Worm (Caenorhabditis elegans): ENCODE measurements around the gene F17C11.26.

Gene F17C11.26

DNA sequence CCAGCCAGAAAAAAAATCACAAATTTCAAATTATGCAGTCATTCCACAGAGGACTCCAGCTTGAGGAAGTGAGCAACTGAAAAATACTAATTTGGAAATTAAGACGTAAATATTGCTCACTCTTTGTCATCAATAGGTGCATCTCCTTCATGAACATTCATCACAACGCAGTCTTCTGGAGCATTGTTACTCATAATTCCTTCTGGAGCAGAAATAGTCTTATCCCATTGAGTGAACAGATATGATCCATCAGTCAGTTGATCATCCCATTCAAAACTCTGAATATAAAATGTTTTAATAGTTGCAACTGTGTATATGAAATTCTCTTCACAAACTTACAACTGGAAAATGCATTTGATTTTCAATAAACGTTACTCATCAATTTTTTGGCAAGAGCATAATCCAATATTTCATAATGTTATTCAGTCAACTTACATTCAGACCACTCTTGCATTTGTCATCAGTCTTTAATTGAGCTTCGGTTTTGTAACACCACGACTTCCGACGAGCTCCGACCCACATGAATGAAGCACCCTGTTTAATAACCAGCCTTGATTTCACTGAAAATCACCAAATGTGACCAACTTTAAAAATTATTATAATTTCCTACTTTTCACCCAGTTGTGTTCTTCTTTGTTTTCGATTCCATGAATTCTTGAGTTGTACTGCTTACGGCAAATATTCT is 12.4 kb downstream of the F17C11.26 start (continued):
- TF ChIP-seq ztf-11 (tag; optimal IDR thresholded peaks at IDR 0.05) (no peak), lin-39 (tag; optimal IDR thresholded peaks at IDR 0.05) (no peak), nhr-12 (tag; optimal IDR thresholded peaks at IDR 0.05) (no peak), xbp-1 (tag; optimal IDR thresholded peaks at IDR 0.05) (peak; percentile 4), nhr-19 (GFP tag; conservative IDR thresholded peaks at IDR 0.05) (0 out of 2 replicates have a peak, but pooled peaks have one; percentile 20)

DNA sequence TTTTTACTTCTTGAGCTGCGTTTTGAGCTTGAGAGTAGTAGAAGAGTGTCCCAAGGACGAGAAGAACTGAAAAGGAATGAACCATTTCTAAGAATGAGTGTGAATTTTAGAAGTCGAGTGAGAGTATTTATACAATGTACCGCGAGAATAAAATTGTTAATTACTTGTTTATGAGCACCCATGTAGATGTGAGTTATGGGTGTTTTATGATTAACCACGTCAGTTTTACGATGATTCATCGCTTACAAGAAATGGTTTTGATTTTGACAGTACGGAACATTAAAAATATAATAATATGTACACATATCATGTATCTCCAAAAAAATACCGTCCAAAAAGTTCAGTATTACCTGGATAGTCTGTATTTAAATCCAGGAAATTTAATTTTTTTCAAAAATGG is 13.1 kb downstream of the F17C11.26 start, which contains the start of gene clec-221:
Gene clec-221, minus strand, starts transcription at position 101 of the 400 bp plus-strand sequence.
- no peak for TF ChIP-seq dpl-1 (GFP tag; optimal IDR thresholded peaks at IDR 0.05)
- TF ChIP-seq nhr-47 (tag; optimal IDR thresholded peaks at IDR 0.05) = no peak
- no peak for TF ChIP-seq jun-1 (tag; optimal IDR thresholded peaks at IDR 0.05)
- TF ChIP-seq fkh-10 (GFP tag; optimal IDR thresholded peaks at IDR 0.05) = no peak
- TF ChIP-seq unc-62 (GFP tag; optimal IDR thresholded peaks at IDR 0.05) = no peak
- TF ChIP-seq egl-13 (tag; optimal IDR thresholded peaks at IDR 0.05) = no peak
- no peak for TF ChIP-seq nhr-71 (tag; optimal IDR thresholded peaks at IDR 0.05)
- TF ChIP-seq C34B4.2 (tag; optimal IDR thresholded peaks at IDR 0.05) = no peak
- TF ChIP-seq pqm-1 (tag; optimal IDR thresholded peaks at IDR 0.05) = no peak
- TF ChIP-seq dsc-1 (tag; optimal IDR thresholded peaks at IDR 0.05) = no peak
- TF ChIP-seq lin-15B (tag; optimal IDR thresholded peaks at IDR 0.05) = no peak
- no peak for TF ChIP-seq tbx-2 (tag; optimal IDR thresholded peaks at IDR 0.05)
- no peak for TF ChIP-seq fkh-4 (tag; optimal IDR thresholded peaks at IDR 0.05; ENCODE audit: borderline replicate concordance)
- TF ChIP-seq ceh-90 (tag; optimal IDR thresholded peaks at IDR 0.05) = no peak
- no peak for TF ChIP-seq xbp-1 (tag; optimal IDR thresholded peaks at IDR 0.05)
- TF ChIP-seq unc-86 (tag; optimal IDR thresholded peaks at IDR 0.05) = no peak

DNA sequence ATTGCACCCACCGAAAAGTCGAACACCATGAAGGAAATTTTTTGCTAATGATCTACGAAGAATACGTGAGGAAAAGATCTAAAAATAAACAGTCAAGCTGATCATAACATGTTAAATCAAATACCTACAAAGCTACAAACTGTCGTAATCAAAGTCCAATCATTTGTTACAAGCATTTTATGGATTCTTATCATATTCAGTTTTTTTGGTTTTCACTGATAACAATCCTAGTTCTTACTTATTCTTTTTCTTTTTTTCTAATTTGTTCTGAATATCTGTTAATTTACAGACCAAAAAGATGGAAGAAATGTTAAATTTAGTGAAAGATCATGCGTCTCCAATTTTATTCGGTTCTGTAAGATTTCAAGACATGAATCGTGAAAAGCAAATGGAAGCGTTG is 13.6 kb downstream of the F17C11.26 start, which contains the start of gene F17C11.6:
Gene F17C11.6, plus strand, starts transcription at position 290 of the 400 bp plus-strand sequence.
- TF ChIP-seq efl-3 (GFP tag; optimal IDR thresholded peaks at IDR 0.05) (no peak), swsn-7 (tag; optimal IDR thresholded peaks at IDR 0.05) (no peak), lir-3 (tag; optimal IDR thresholded peaks at IDR 0.05; ENCODE audit: poor library complexity) (no peak), unc-130 (tag; optimal IDR thresholded peaks at IDR 0.05) (no peak), ceh-90 (tag; optimal IDR thresholded peaks at IDR 0.05) (no peak), pqm-1 (tag; optimal IDR thresholded peaks at IDR 0.05) (no peak), aha-1 (tag; optimal IDR thresholded peaks at IDR 0.05) (no peak), tlp-1 (tag; optimal IDR thresholded peaks at IDR 0.05) (no peak), alr-1 (tag; optimal IDR thresholded peaks at IDR 0.05; ENCODE audit: borderline replicate concordance) (no peak), egl-27 (tag; optimal IDR thresholded peaks at IDR 0.05) (no peak)

DNA sequence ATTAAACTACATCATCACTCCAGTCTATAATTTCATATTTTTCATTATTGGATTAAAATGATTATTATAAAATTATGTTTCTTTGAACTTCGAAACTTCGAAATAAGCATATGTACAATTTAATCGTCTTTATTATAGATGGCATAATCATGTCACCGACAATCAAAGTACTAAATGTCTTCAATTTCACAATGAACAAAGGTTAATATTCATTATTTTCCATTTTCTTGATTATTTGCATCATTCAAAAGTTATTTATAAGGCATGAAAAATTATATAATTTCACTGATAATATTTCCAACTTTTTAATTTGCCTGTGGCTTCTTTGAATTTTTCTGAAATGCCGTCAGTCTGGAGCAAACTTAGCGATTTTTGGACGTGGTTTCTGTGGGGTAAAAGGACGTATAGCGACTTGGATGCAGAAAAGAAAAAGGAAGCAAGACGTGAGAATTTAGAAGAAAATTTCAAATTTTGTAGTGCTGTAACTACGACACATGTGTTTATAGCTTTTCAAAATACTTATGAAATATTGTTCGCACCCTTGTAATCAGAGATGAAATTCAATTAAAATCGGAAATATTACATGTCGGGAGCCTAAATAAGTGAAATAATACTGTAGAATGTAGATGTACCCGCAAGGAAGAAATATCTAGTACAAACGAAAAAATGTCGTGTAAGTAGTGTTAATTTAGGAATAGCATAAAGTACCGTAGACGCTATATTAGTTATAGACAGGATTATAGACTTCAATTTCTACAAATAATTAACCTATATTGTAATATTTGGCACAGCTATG is 14.6 kb downstream of the F17C11.26 start, which contains the start of gene F17C11.13:
Gene F17C11.13, plus strand, starts transcription at position 243 of the 796 bp plus-strand sequence.
- TF ChIP-seq unc-130 (tag; optimal IDR thresholded peaks at IDR 0.05) (no peak), ets-5 (GFP tag; IDR thresholded peaks at IDR 0.05) (no peak), elt-2 (tag; optimal IDR thresholded peaks at IDR 0.05) (peak; percentile 11), efl-1 (optimal IDR thresholded peaks at IDR 0.05) (no peak), efl-1 (GFP tag; optimal IDR thresholded peaks at IDR 0.05 in 1 of 2) (peak in 1 of 2 experiments; percentile 34), lin-39 (tag; optimal IDR thresholded peaks at IDR 0.05) (no peak)
